Fruit fly (Drosophila melanogaster): ENCODE measurements around the gene Rpn13R.

The Rpn13R gene

DNA sequence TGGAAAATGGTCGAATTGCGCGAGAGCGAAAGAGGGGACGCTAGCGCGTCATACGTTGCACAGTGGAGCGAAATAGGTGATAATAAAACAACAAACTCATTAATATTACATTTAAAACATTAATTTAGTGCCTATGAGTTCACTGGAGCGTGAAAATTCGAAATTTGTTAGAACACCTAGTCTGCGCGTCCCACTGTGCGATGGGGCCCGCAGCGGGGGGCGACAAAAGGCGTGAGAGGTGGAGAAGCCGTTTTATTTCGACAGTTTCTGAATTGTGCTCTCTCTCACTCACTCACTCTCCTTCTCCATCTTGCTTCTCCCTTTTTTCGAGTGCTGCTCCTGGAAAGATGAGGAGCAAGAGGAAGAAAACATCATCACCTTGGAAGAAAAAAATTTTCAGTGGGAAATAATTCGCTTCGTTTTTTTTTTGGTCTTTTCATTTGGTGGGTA, 48.0 kb upstream of the Rpn13R start (continued):
- TF ChIP-seq zf30C (GFP tag; optimal IDR thresholded peaks at IDR 0.05) (no peak), ro (GFP tag; IDR thresholded peaks at IDR 0.05) (peak; percentile 85), mirr (GFP tag; optimal IDR thresholded peaks at IDR 0.05) (peak; percentile 92), vvl (GFP tag; IDR thresholded peaks at IDR 0.05) (peak; percentile 99), Hey (tag; optimal IDR thresholded peaks at IDR 0.05) (peak; percentile 53), so (GFP tag; IDR thresholded peaks at IDR 0.05) (peak; percentile 97), sqz (GFP tag; optimal IDR thresholded peaks at IDR 0.05) (peak; percentile 61), Hr78 (GFP tag; optimal IDR thresholded peaks at IDR 0.05) (peak in 1 of 2 experiments; percentile 75), CG7357 (GFP tag; IDR thresholded peaks at IDR 0.05) (peak; percentile 91), Atf6 (GFP tag; IDR thresholded peaks at IDR 0.05) (peak; percentile 96), pzg (GFP tag; optimal IDR thresholded peaks at IDR 0.05) (peak; percentile 31), Stat92E (GFP tag; optimal IDR thresholded peaks at IDR 0.05) (peak in 1 of 3 experiments; percentile 25), abd-A (tag; optimal IDR thresholded peaks at IDR 0.05) (peak; percentile 98), CG12391 (tag; optimal IDR thresholded peaks at IDR 0.05) (peak; percentile 91), CG15073 (GFP tag; optimal IDR thresholded peaks at IDR 0.05) (peak; percentile 44), sens-2 (GFP tag; IDR thresholded peaks at IDR 0.05) (peak; percentile 93), cg (GFP tag; optimal IDR thresholded peaks at IDR 0.05) (no peak), Camta (GFP tag; optimal IDR thresholded peaks at IDR 0.05) (peak; percentile 94), lov (optimal IDR thresholded peaks at IDR 0.05) (no peak), lov (GFP tag; IDR thresholded peaks at IDR 0.05) (peak; percentile 95), dysf (GFP tag; IDR thresholded peaks at IDR 0.05) (peak; percentile 98), CG9817 (tag; optimal IDR thresholded peaks at IDR 0.05) (peak; percentile 84), Usf (GFP tag; optimal IDR thresholded peaks at IDR 0.05) (peak; percentile 89), wor (GFP tag; IDR thresholded peaks at IDR 0.05) (peak; percentile 94), Hmr (GFP tag; optimal IDR thresholded peaks at IDR 0.05) (peak; percentile 97), tll (GFP tag; optimal IDR thresholded peaks at IDR 0.05) (peak in 1 of 2 experiments; percentile 31), CTCF (GFP tag; optimal IDR thresholded peaks at IDR 0.05) (peak; percentile 58), Aef1 (GFP tag; IDR thresholded peaks at IDR 0.05) (peak; percentile 97), YL-1 (GFP tag; optimal IDR thresholded peaks at IDR 0.05) (peak; percentile 87), CG10321 (GFP tag; IDR thresholded peaks at IDR 0.05) (peak; percentile 89), Taf1 (GFP tag; IDR thresholded peaks at IDR 0.05) (peak; percentile 95), HHEX (GFP tag; optimal IDR thresholded peaks at IDR 0.05) (peak; percentile 95), CG14860 (GFP tag; IDR thresholded peaks at IDR 0.05; ENCODE audit: partially characterized antibody) (peak; percentile 69), nerfin-1 (tag; optimal IDR thresholded peaks at IDR 0.05) (peak; percentile 85), Mad (GFP tag; optimal IDR thresholded peaks at IDR 0.05) (peak; percentile 94), MBD-R2 (GFP tag; IDR thresholded peaks at IDR 0.05) (peak; percentile 92), oc (tag; optimal IDR thresholded peaks at IDR 0.05) (peak; percentile 81), gt (GFP tag; IDR thresholded peaks at IDR 0.05) (peak; percentile 90), Elba2 (GFP tag; optimal IDR thresholded peaks at IDR 0.05) (peak; percentile 44), CG7839 (tag; optimal IDR thresholded peaks at IDR 0.05) (peak; percentile 94), Sox100B (GFP tag; optimal IDR thresholded peaks at IDR 0.05) (peak; percentile 86), CG14050 (GFP tag; IDR thresholded peaks at IDR 0.05) (peak; percentile 96), TFAM (GFP tag; optimal IDR thresholded peaks at IDR 0.05) (peak; percentile 88), Lim3 (GFP tag; IDR thresholded peaks at IDR 0.05) (peak; percentile 89), sc (optimal IDR thresholded peaks at IDR 0.05) (no peak), sc (GFP tag; optimal IDR thresholded peaks at IDR 0.05) (peak; percentile 80), zen2 (GFP tag; IDR thresholded peaks at IDR 0.05; ENCODE audit: partially characterized antibody) (0 out of 3 replicates have a peak, but pooled peaks have one; percentile 34), ken (GFP tag; IDR thresholded peaks at IDR 0.05) (peak; percentile 98), CG14710 (tag; optimal IDR thresholded peaks at IDR 0.05) (peak; percentile 83), klu (GFP tag; IDR thresholded peaks at IDR 0.05) (peak; percentile 88), CHES-1-like (GFP tag; optimal IDR thresholded peaks at IDR 0.05) (peak; percentile 94)
